Worm (Caenorhabditis elegans) whole organism, L4 larva: ENCODE results near the gene R06F6.12.

Experiments
- F26F4.8 ChIP-seq: fragments of 200-800 bp; sonication (Bioruptor generic); conservative IDR thresholded peaks from 2 replicates; pipeline ENCODE4 v1.3.6; 2022; ENCODE audit warnings: missing genetic modification characterization, missing compliant biosample characterization
- F37D6.2 ChIP-seq: sonication (generic microtip); optimal IDR thresholded peaks from 2 replicates; lab custom pipeline; 2016; ENCODE audit warnings: mild to moderate bottlenecking, missing genetic modification characterization, missing compliant biosample characterization
- F49E8.2 ChIP-seq: sonication (generic microtip); optimal IDR thresholded peaks from 2 replicates; lab custom pipeline; 2016; ENCODE audit warnings: missing compliant biosample characterization, mild to moderate bottlenecking, missing genetic modification characterization, borderline replicate concordance
- R02D3.7 ChIP-seq: fragments of 150-350 bp; sonication (generic microtip); optimal IDR thresholded peaks from 3 replicates; lab custom pipeline; 2014; ENCODE audit warnings: missing biosample characterization, missing genetic modification characterization
- T26A8.4 ChIP-seq: fragments of 200-800 bp; sonication (Bioruptor generic); IDR thresholded peaks from 2 replicates; pipeline ENCODE4 v1.3.6; 2022; ENCODE audit warnings: missing genetic modification characterization, missing compliant biosample characterization
- Y105C5A.15 ChIP-seq: fragments of 200-800 bp; sonication (Bioruptor generic); IDR thresholded peaks from 2 replicates; pipeline ENCODE4 v1.3.6; 2022; ENCODE audit warnings: missing genetic modification characterization, missing compliant biosample characterization
- Y48G9A.11 ChIP-seq: fragments of 200-800 bp; sonication (Bioruptor generic); IDR thresholded peaks from 2 replicates; pipeline ENCODE4 v1.3.6; 2022; ENCODE audit warnings: missing genetic modification reagents, missing genetic modification characterization, missing compliant biosample characterization
- Y75B8A.6 ChIP-seq: fragments of 200-800 bp; sonication (Bioruptor generic); IDR thresholded peaks from 2 replicates; pipeline ENCODE4 v1.3.6; 2022; ENCODE audit warnings: missing genetic modification reagents, missing genetic modification characterization, missing compliant biosample characterization
- aha-1 ChIP-seq: fragments of 150-350 bp; peaks from one replicate; lab custom pipeline; 2014; ENCODE audit warnings: missing biosample characterization, missing genetic modification characterization
- aly-2 ChIP-seq: sonication (generic microtip); optimal IDR thresholded peaks from 2 replicates; lab custom pipeline; 2018; ENCODE audit warnings: missing biosample characterization, missing genetic modification characterization
- ama-1 ChIP-seq: fragments of 150-350 bp; optimal IDR thresholded peaks from 2 replicates; lab custom pipeline; 2014; ENCODE audit warnings: inconsistent platforms, mixed read lengths
- ceh-82 ChIP-seq: sonication (generic microtip); optimal IDR thresholded peaks from 2 replicates; lab custom pipeline; 2017; ENCODE audit warnings: missing biosample characterization, missing genetic modification characterization
- ces-1 ChIP-seq: fragments of 150-350 bp; sonication (generic microtip); optimal IDR thresholded peaks from 4 replicates; lab custom pipeline; 2014; ENCODE audit warnings: missing biosample characterization, missing genetic modification reagents, missing genetic modification characterization
- daf-16 ChIP-seq, 3 experiments: sonication (generic microtip); optimal IDR thresholded peaks; 2 replicates each; lab custom pipeline; 2016 to 2017; ENCODE audit warnings: missing genetic modification characterization in 3 of 3, missing genetic modification reagents in 3 of 3, mild to moderate bottlenecking in 2 of 3, missing compliant biosample characterization in 2 of 3, missing biosample characterization in 1 of 3, moderate library complexity in 1 of 3
- dmd-9 ChIP-seq: fragments of 200-800 bp; sonication (Bioruptor generic); IDR thresholded peaks from 2 replicates; pipeline ENCODE4 v1.3.6; 2022; ENCODE audit warnings: missing genetic modification reagents, missing genetic modification characterization, missing compliant biosample characterization
- dve-1 ChIP-seq: sonication (generic microtip); optimal IDR thresholded peaks from 2 replicates; lab custom pipeline; 2017; ENCODE audit warnings: antibody characterized with exemption, mild to moderate bottlenecking, missing genetic modification characterization, missing compliant biosample characterization; ENCODE audit not compliant: insufficient read depth
- egl-27 ChIP-seq: sonication (generic microtip); optimal IDR thresholded peaks from 3 replicates; lab custom pipeline; 2017; ENCODE audit warnings: missing biosample characterization, missing genetic modification reagents, missing genetic modification characterization
- hlh-11 ChIP-seq: fragments of 200-800 bp; sonication (Bioruptor generic); optimal IDR thresholded peaks from 2 replicates; lab custom pipeline; 2018; ENCODE audit warnings: mild to moderate bottlenecking, missing genetic modification characterization, missing compliant biosample characterization
- hlh-30 ChIP-seq: sonication (generic microtip); optimal IDR thresholded peaks from 2 replicates; lab custom pipeline; 2017; ENCODE audit warnings: antibody characterized with exemption, mild to moderate bottlenecking, missing genetic modification characterization, missing compliant biosample characterization; ENCODE audit not compliant: insufficient read depth
- jun-1 ChIP-seq: fragments of 150-350 bp; optimal IDR thresholded peaks from 2 replicates; lab custom pipeline; 2014; ENCODE audit warnings: missing biosample characterization, missing genetic modification reagents, missing genetic modification characterization
- lin-1 ChIP-seq: fragments of 200-800 bp; sonication (Bioruptor generic); IDR thresholded peaks from 2 replicates; pipeline ENCODE4 v1.3.6; 2022; ENCODE audit warnings: missing genetic modification reagents, missing genetic modification characterization, missing compliant biosample characterization
- lin-15B ChIP-seq: fragments of 150-350 bp; sonication (generic microtip); optimal IDR thresholded peaks from 3 replicates; lab custom pipeline; 2014; ENCODE audit warnings: missing biosample characterization, missing genetic modification characterization
- lin-38 ChIP-seq: fragments of 200-800 bp; sonication (Bioruptor generic); IDR thresholded peaks from 2 replicates; pipeline ENCODE4 v1.3.6; 2022; ENCODE audit warnings: missing genetic modification reagents, missing genetic modification characterization, missing compliant biosample characterization
- lir-3 ChIP-seq: sonication (generic microtip); optimal IDR thresholded peaks from 2 replicates; lab custom pipeline; 2016; ENCODE audit warnings: mild to moderate bottlenecking, missing genetic modification characterization, missing compliant biosample characterization
- lsy-2 ChIP-seq, 2 experiments: fragments of 150-350 bp in 1 of 2; sonication (generic microtip) in 1 of 2; optimal IDR thresholded peaks; 2 replicates each; lab custom pipeline; 2014 to 2017; ENCODE audit warnings: missing biosample characterization in 2 of 2, missing genetic modification characterization in 2 of 2
- madf-5 ChIP-seq, 2 experiments: fragments of 200-800 bp; sonication (Bioruptor generic); IDR thresholded peaks; 2 replicates each; pipeline ENCODE4 v1.3.6; 2022; ENCODE audit warnings: missing compliant biosample characterization in 2 of 2, missing genetic modification characterization in 2 of 2
- mdl-1 ChIP-seq, 2 experiments: fragments of 150-350 bp in 1 of 2; sonication (generic microtip) in 1 of 2; optimal IDR thresholded peaks; 2 replicates each; lab custom pipeline; 2014 to 2017; ENCODE audit warnings: missing biosample characterization in 2 of 2, missing genetic modification characterization in 2 of 2
- mdt-29 ChIP-seq: fragments of 200-800 bp; sonication (Bioruptor generic); IDR thresholded peaks from 2 replicates; pipeline ENCODE4 v1.3.6; 2022; ENCODE audit warnings: missing genetic modification reagents, missing genetic modification characterization, missing compliant biosample characterization
- nhr-10 ChIP-seq: fragments of 150-350 bp; optimal IDR thresholded peaks from 2 replicates; lab custom pipeline; 2014; ENCODE audit warnings: missing biosample characterization, missing genetic modification characterization
- nhr-102 ChIP-seq: sonication (generic microtip); optimal IDR thresholded peaks from 2 replicates; lab custom pipeline; 2016; ENCODE audit warnings: mild to moderate bottlenecking, missing genetic modification characterization, moderate library complexity, missing compliant biosample characterization
- nhr-11 ChIP-seq: fragments of 150-350 bp; optimal IDR thresholded peaks from 2 replicates; lab custom pipeline; 2014; ENCODE audit warnings: missing biosample characterization, missing genetic modification characterization
- nhr-25 ChIP-seq: sonication (generic microtip); optimal IDR thresholded peaks from 2 replicates; lab custom pipeline; 2017; ENCODE audit warnings: missing genetic modification characterization, mild to moderate bottlenecking, missing compliant biosample characterization, antibody characterized with exemption, moderate library complexity, borderline replicate concordance; ENCODE audit not compliant: insufficient read depth
- nhr-42 ChIP-seq: fragments of 200-800 bp; sonication (Bioruptor generic); IDR thresholded peaks from 2 replicates; pipeline ENCODE4 v1.3.6; 2022; ENCODE audit warnings: missing genetic modification characterization, missing compliant biosample characterization
- nhr-48 ChIP-seq: sonication (generic microtip); optimal IDR thresholded peaks from 2 replicates; lab custom pipeline; 2016; ENCODE audit warnings: mild to moderate bottlenecking, missing genetic modification characterization, missing compliant biosample characterization
- pqm-1 ChIP-seq: sonication (generic microtip); optimal IDR thresholded peaks from 2 replicates; lab custom pipeline; 2017; ENCODE audit warnings: missing biosample characterization, missing genetic modification characterization
- sdz-12 ChIP-seq: fragments of 200-800 bp; sonication (Bioruptor generic); optimal IDR thresholded peaks from 2 replicates; lab custom pipeline; 2018; ENCODE audit warnings: mild to moderate bottlenecking, missing genetic modification characterization, missing compliant biosample characterization
- snpc-1.2 ChIP-seq: fragments of 200-800 bp; sonication (Bioruptor generic); IDR thresholded peaks from 2 replicates; pipeline ENCODE4 v1.3.6; 2022; ENCODE audit warnings: missing genetic modification reagents, missing genetic modification characterization, missing compliant biosample characterization
- snpc-4 ChIP-seq: fragments of 150-350 bp; optimal IDR thresholded peaks from 2 replicates; lab custom pipeline; 2014; ENCODE audit warnings: missing biosample characterization, missing genetic modification characterization
- spr-3 ChIP-seq: fragments of 200-800 bp; sonication (Bioruptor generic); optimal IDR thresholded peaks from 2 replicates; lab custom pipeline; 2018; ENCODE audit warnings: mild to moderate bottlenecking, missing genetic modification characterization, missing compliant biosample characterization
- tag-97 ChIP-seq: fragments of 200-800 bp; sonication (Bioruptor generic); IDR thresholded peaks from 2 replicates; pipeline ENCODE4 v1.3.6; 2022; ENCODE audit warnings: missing genetic modification characterization, missing compliant biosample characterization
- unc-130 ChIP-seq: sonication (generic microtip); optimal IDR thresholded peaks from 2 replicates; lab custom pipeline; 2016; ENCODE audit warnings: missing genetic modification reagents, missing genetic modification characterization, missing compliant biosample characterization
- unc-62 ChIP-seq, 3 experiments: fragments of 150-350 bp in 1 of 3; sonication (generic microtip); optimal IDR thresholded peaks in 2 of 3; peaks in 1 of 3; 1 replicate in 1 of 3; 2 replicates in 2 of 3; lab custom pipeline; 2014 to 2017; ENCODE audit warnings: missing biosample characterization in 3 of 3, missing genetic modification characterization in 3 of 3, missing genetic modification reagents in 3 of 3, missing genotype in 1 of 3
- vab-7 ChIP-seq: fragments of 200-800 bp; sonication (Bioruptor generic); IDR thresholded peaks from 2 replicates; pipeline ENCODE4 v1.3.6; 2022; ENCODE audit warnings: missing genetic modification reagents, missing genetic modification characterization, missing compliant biosample characterization
- ztf-7 ChIP-seq: fragments of 150-350 bp; optimal IDR thresholded peaks from 2 replicates; lab custom pipeline; 2014; ENCODE audit warnings: missing biosample characterization, missing genetic modification characterization

The R06F6.12 gene

DNA sequence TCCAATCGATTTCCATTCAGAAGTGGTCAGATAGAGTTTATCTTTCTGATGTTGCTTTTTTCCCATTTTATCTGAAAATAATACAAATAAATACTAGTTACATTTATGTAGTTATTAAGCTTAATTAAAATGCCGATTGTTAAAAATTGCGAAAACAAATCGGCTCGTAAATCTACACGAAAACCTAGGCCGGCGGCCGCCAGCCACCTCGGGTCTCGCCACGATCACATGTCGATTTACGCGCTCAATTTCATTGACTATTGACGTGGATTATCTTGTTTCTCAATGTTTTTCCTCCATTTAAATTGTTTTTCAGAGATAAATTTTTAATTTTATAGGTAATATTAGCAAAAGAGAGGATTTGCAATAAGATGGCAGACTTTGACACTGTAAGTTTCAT is 48.7 kb upstream of the R06F6.12 start, which contains the start of the genes cyn-4 and copz-1 (continued):
- TF ChIP-seq lin-1 (GFP tag; lab: Robert Waterston, UW) (no peak), snpc-4 (tag; lab: Kevin White, UChicago) (no peak), F26F4.8 (GFP tag; lab: Robert Waterston, UW) (no peak), spr-3 (GFP tag; lab: Kevin White, UChicago) (no peak), Y75B8A.6 (GFP tag; lab: Robert Waterston, UW) (no peak), tag-97 (GFP tag; lab: Robert Waterston, UW) (no peak), madf-5 (GFP tag; IDR thresholded peaks at IDR 0.05; lab: Robert Waterston, UW) (no peak), vab-7 (GFP tag; lab: Robert Waterston, UW) (no peak), mdl-1 (tag; optimal IDR thresholded peaks at IDR 0.05; lab: Kevin White, UChicago) (no peak)

DNA sequence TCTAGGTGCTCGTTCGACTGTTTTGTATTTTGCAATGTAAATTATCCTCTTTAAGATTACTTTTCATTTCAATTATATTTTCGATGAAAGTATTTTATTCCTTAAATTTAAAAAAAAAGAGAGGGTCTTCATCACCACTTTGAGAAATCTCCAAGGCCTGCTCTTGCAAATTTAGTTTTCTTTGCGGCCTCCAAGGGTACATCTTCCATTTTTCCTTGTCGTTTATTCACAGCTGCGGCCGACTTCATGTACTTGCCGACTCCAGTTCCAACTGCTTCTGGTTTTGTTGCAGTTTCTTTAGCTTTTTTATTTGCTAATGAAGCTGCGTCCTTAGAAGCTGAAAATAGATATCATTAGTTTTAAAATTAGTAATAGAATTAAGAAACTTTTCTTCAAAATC is 46.8 kb upstream of the R06F6.12 start:
- no peak for TF ChIP-seq daf-16 (GFP tag; optimal IDR thresholded peaks at IDR 0.05; lab: Kevin White, UChicago)
- no peak for TF ChIP-seq daf-16 (tag; optimal IDR thresholded peaks at IDR 0.05; lab: Kevin White, UChicago)
- TF ChIP-seq ama-1, result peak; percentile 35
- peak; percentile 41; the same call in 1 of the 2 replicates for TF ChIP-seq lin-38 (GFP tag; lab: Robert Waterston, UW)
- TF ChIP-seq aha-1 (tag; lab: Kevin White, UChicago), result peak; percentile 57
- peak; percentile 15 for TF ChIP-seq nhr-48 (tag; lab: Kevin White, UChicago)
- peak in 1 of 2 experiments; percentile 25 for TF ChIP-seq lsy-2 (tag; optimal IDR thresholded peaks at IDR 0.05; lab: Kevin White, UChicago)

DNA sequence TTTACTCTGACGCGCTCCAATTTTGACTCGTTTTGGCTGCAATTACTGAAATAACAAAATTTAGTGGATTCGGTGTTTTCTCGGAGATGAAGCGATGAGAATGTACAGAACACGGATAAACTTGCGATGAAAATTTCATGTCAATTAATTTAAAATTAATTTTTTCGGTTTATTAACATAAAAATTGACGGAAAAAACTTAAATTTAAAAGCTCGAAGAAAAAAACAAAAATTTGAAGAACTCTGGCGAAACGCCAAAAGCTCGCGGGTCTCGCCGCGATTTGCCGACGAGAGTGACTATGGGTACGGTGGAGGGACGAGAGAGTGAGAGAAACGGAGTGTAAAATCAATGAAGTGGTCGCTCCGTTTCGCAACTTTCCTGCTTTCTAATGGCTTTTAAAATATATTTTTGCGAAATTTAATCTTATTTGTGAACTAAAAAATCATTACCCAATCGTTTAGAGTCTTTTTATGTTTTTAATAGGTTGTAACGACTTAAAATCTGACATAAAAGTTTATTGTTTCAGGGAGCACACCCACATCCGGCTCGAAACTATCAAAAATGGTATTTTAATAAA is 44.9 kb upstream of the R06F6.12 start, which contains the start of the genes gmps-1 and cap-2:
TSS of gene gmps-1 (minus strand) at position 51 of the 577 bp plus-strand sequence.
TSS of gene cap-2 (plus strand) at position 527 of the 577 bp plus-strand sequence.
- TF ChIP-seq lin-15B (tag; lab: Kevin White, UChicago) (peak; percentile 43), madf-5 (GFP tag; IDR thresholded peaks at IDR 0.05; lab: Robert Waterston, UW) (no peak), mdt-29 (GFP tag; lab: Robert Waterston, UW) (peak; percentile 91), lir-3 (peak; percentile 55), sdz-12 (GFP tag; lab: Kevin White, UChicago) (peak; percentile 33), snpc-1.2 (GFP tag; lab: Robert Waterston, UW) (peak; percentile 75), pqm-1 (tag; lab: Kevin White, UChicago) (peak; percentile 12), nhr-10 (tag; lab: Kevin White, UChicago) (peak; percentile 19), T26A8.4 (GFP tag; lab: Robert Waterston, UW) (peak; percentile 98), dmd-9 (GFP tag; lab: Robert Waterston, UW) (peak; percentile 93), tag-97 (GFP tag; lab: Robert Waterston, UW) (0 out of 2 replicates have a peak, but pooled peaks have one; percentile 13), dve-1 (tag; lab: Kevin White, UChicago) (peak; percentile 99), ztf-7 (tag; lab: Kevin White, UChicago) (peak; percentile 92), aly-2 (no peak), Y105C5A.15 (GFP tag; lab: Robert Waterston, UW) (peak; percentile 56; the same call in 1 of the 2 replicates), vab-7 (GFP tag; lab: Robert Waterston, UW) (peak; percentile 80), egl-27 (tag; lab: Kevin White, UChicago) (no peak), ceh-82 (tag; lab: Kevin White, UChicago) (no peak), snpc-4 (tag; lab: Kevin White, UChicago) (no peak), Y48G9A.11 (GFP tag; lab: Robert Waterston, UW) (peak; percentile 78), unc-62 (GFP tag; optimal IDR thresholded peaks at IDR 0.05 in 1 of 2; lab: Kevin White, UChicago) (peak in 1 of 2 experiments; percentile 58), unc-62 (tag; optimal IDR thresholded peaks at IDR 0.05; lab: Kevin White, UChicago) (no peak), R02D3.7 (peak; percentile 48), F49E8.2 (tag; lab: Kevin White, UChicago) (peak; percentile 75), ces-1 (peak; percentile 75), F37D6.2 (tag; lab: Kevin White, UChicago) (peak; percentile 91), nhr-102 (tag; lab: Kevin White, UChicago) (peak; percentile 96), F26F4.8 (GFP tag; lab: Robert Waterston, UW) (no peak), nhr-42 (GFP tag; lab: Robert Waterston, UW) (peak; percentile 94), nhr-25 (tag; lab: Kevin White, UChicago) (peak; percentile 49), hlh-11 (tag; lab: Kevin White, UChicago) (peak; percentile 95), jun-1 (tag; lab: Kevin White, UChicago) (peak; percentile 79), aha-1 (tag; lab: Kevin White, UChicago) (peak; percentile 96), nhr-11 (tag; lab: Kevin White, UChicago) (peak; percentile 93), hlh-30 (peak; percentile 92), unc-130 (GFP tag; lab: Kevin White, UChicago) (peak; percentile 70)
